Worm (Caenorhabditis elegans) whole organism, L3 larva: ENCODE data around the gene lfi-1.

ENCODE experiments used
- daf-12 ChIP-seq: fragments of 150-350 bp; optimal IDR thresholded peaks from 2 replicates; lab custom pipeline; 2014; ENCODE audit warnings: missing biosample characterization, missing genetic modification reagents, missing genetic modification characterization
- pha-4 ChIP-seq: fragments of 150-350 bp; optimal IDR thresholded peaks from 2 replicates; lab custom pipeline; 2014; ENCODE audit warnings: missing biosample characterization, missing genetic modification reagents, missing genetic modification characterization
- skn-1 ChIP-seq: fragments of 150-350 bp; optimal IDR thresholded peaks from 2 replicates; lab custom pipeline; 2014; ENCODE audit warnings: missing biosample characterization, missing genetic modification characterization

DNA sequence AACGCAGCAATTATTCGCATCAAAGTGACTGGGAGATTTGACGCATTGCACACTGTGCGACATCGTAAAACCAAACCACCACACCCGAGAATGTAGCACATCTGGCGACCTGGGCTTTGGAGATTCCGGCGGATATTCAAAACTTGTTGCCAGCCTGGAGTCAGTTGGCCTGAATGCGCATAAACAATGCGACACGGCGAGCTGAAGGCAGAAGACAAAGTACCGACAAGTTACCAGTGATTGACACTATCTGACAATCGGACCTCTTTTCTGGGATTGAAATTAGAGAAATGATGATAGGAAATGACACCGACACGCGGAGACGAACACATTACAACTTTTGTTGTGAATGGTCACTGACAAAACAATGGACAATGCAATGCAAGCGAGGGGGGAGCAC lies 62.2 kb downstream of the lfi-1 start:
- TF ChIP-seq daf-12 (tag; lab: Kevin White, UChicago) (no peak), skn-1 (tag; lab: Kevin White, UChicago) (no peak), pha-4 (tag; lab: Kevin White, UChicago) (no peak)
